Fruit fly (Drosophila melanogaster): Measurements from ENCODE around the gene CG34279.

The CG34279 gene

DNA sequence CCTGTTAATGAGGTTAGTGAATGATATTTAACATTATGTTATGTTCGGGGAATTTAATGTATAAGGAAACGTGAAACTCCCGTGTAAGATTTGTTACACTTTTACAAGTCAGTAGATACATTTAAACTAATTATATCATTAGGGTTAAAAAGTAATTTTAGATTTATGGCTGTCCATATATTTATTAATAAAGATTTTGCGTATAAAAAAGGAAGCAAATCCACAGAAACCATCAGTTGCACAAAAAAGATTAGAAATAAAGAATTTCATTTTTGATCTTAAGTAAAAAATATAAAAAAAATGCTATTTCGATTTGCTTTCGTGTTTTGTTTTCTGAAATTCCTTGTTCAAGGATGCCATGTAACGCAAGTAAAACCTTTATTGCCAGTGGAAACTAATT lies 17.2 kb upstream of the CG34279 start, which contains the start of gene CG42835:
Gene CG42835 (plus strand): TSS at position 301 of the 400 bp plus-strand sequence.
- TF ChIP-seq OdsH (GFP tag; optimal IDR thresholded peaks at IDR 0.05) (no peak), CrebA (GFP tag; optimal IDR thresholded peaks at IDR 0.05; ENCODE audit: borderline replicate concordance) (no peak), ey (GFP tag; optimal IDR thresholded peaks at IDR 0.05) (no peak), Rel (GFP tag; optimal IDR thresholded peaks at IDR 0.05) (no peak), Rel (tag; optimal IDR thresholded peaks at IDR 0.05) (no peak), usp (GFP tag; optimal IDR thresholded peaks at IDR 0.05) (no peak), CG32264 (GFP tag; optimal IDR thresholded peaks at IDR 0.05) (no peak)

DNA sequence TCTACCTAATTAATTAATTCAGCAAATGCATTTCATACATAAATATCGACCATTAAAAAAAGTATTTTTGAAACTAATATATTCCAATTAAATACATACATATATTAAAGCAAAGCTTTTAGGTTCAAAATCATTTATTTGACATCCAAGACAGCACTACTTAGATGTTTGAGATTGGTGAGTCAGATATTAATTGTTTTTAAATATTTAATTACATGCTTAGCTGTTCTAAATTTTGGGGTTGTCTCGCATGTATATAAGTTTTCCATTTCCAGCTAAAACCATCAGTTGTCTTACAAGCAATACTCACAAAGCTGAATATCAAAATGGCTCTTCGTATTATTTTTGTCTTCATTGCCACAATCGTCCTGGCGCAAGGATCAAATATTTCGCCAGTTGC lies 15.4 kb upstream of the CG34279 start, which contains the start of gene CG42834:
Gene CG42834 (plus strand): TSS at position 301 of the 400 bp plus-strand sequence.
- TF ChIP-seq Hr78 (GFP tag; optimal IDR thresholded peaks at IDR 0.05), result no peak
- no peak for TF ChIP-seq sv (GFP tag; optimal IDR thresholded peaks at IDR 0.05)
- no peak for TF ChIP-seq Myc (optimal IDR thresholded peaks at IDR 0.05)
- no peak for TF ChIP-seq dmrt93B (GFP tag; optimal IDR thresholded peaks at IDR 0.05)
- TF ChIP-seq fru (GFP tag; optimal IDR thresholded peaks at IDR 0.05), result no peak
- TF ChIP-seq Hnf4 (GFP tag; optimal IDR thresholded peaks at IDR 0.05), result no peak
- TF ChIP-seq HLH106 (tag; optimal IDR thresholded peaks at IDR 0.05), result no peak
- TF ChIP-seq Sp1 (GFP tag; optimal IDR thresholded peaks at IDR 0.05), result no peak
- TF ChIP-seq CrebA (GFP tag; optimal IDR thresholded peaks at IDR 0.05; ENCODE audit: borderline replicate concordance), result no peak
- no peak for TF ChIP-seq Rel (GFP tag; optimal IDR thresholded peaks at IDR 0.05)
- TF ChIP-seq Rel (tag; optimal IDR thresholded peaks at IDR 0.05), result no peak
- no peak for TF ChIP-seq tai (GFP tag; optimal IDR thresholded peaks at IDR 0.05)
- TF ChIP-seq Dfd (GFP tag; optimal IDR thresholded peaks at IDR 0.05), result no peak
- no peak for TF ChIP-seq pan (optimal IDR thresholded peaks at IDR 0.05)
- no peak for TF ChIP-seq Dif (GFP tag; optimal IDR thresholded peaks at IDR 0.05; ENCODE audit: partially characterized antibody)
- no peak for TF ChIP-seq woc (GFP tag; optimal IDR thresholded peaks at IDR 0.05)
- TF ChIP-seq dsf (GFP tag; optimal IDR thresholded peaks at IDR 0.05; ENCODE audit: borderline replicate concordance), result no peak
- TF ChIP-seq dl (GFP tag; optimal IDR thresholded peaks at IDR 0.05; ENCODE audit: insufficient read depth in 1 of 2, partially characterized antibody in 2 of 2), result no peak
- no peak for TF ChIP-seq CG32264 (GFP tag; optimal IDR thresholded peaks at IDR 0.05)
- TF ChIP-seq lola (GFP tag; optimal IDR thresholded peaks at IDR 0.05), result no peak

DNA sequence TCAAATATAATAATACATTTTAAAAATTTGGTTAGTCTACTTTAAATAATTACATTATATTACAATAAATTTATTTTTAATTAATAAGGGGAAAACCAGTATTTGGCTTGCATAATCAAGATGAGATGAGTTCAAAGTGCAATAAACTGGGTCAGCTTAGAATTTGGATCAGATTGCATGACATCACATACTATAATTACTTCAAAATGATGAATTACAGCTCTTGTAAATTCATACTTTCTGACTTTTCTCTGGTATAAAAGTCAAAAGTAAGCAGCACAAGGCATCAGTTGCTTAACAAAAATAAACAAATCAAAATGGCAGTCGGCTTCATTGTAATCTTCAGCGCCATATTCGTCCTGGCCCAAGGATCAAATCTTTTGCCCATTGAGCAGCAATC lies 14.1 kb upstream of the CG34279 start, which contains the start of gene CG33333:
Gene CG33333 (plus strand): TSS at position 301 of the 400 bp plus-strand sequence.
- TF ChIP-seq Rel (GFP tag; optimal IDR thresholded peaks at IDR 0.05) (no peak), Rel (tag; optimal IDR thresholded peaks at IDR 0.05) (no peak), sage (GFP tag; optimal IDR thresholded peaks at IDR 0.05) (no peak), br (GFP tag; optimal IDR thresholded peaks at IDR 0.05) (no peak), sv (GFP tag; optimal IDR thresholded peaks at IDR 0.05) (no peak), CG32264 (GFP tag; optimal IDR thresholded peaks at IDR 0.05) (no peak), Hr83 (GFP tag; optimal IDR thresholded peaks at IDR 0.05; ENCODE audit: poor library complexity, severe bottlenecking) (no peak), CG9705 (GFP tag; optimal IDR thresholded peaks at IDR 0.05) (no peak), CrebA (GFP tag; optimal IDR thresholded peaks at IDR 0.05; ENCODE audit: borderline replicate concordance) (no peak), rgr (GFP tag; optimal IDR thresholded peaks at IDR 0.05) (no peak), OdsH (GFP tag; optimal IDR thresholded peaks at IDR 0.05) (no peak), Mio (GFP tag; optimal IDR thresholded peaks at IDR 0.05) (no peak), Hnf4 (GFP tag; optimal IDR thresholded peaks at IDR 0.05) (no peak), N (GFP tag; optimal IDR thresholded peaks at IDR 0.05) (no peak), h (GFP tag; optimal IDR thresholded peaks at IDR 0.05) (no peak), Dif (GFP tag; optimal IDR thresholded peaks at IDR 0.05; ENCODE audit: partially characterized antibody) (no peak), fru (GFP tag; optimal IDR thresholded peaks at IDR 0.05) (no peak)

DNA sequence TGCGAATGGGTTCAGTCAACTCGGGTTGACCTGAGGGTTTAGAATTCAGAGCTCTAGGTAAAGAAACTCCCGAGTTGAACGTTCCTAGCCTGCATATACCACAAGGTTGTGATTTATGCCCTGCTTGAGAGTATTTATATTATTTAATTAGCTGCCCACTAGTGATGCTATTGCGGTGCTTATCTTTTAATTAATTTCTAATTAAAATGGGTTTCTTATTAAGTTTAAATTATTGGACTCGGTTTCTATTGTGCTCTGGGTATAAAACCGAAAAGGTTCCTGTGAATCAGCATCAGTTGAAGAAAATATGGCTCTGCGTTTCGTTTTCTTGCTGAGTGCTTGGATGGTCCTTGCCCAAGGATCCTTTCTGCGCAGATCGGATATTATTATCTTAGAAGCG lies 12.4 kb upstream of the CG34279 start, which contains the start of gene CG5866:
Gene CG5866 (plus strand): TSS at position 301 of the 400 bp plus-strand sequence.
- TF ChIP-seq Hr83 (GFP tag; optimal IDR thresholded peaks at IDR 0.05; ENCODE audit: poor library complexity, severe bottlenecking) (no peak), woc (GFP tag; optimal IDR thresholded peaks at IDR 0.05) (no peak), brk (GFP tag; optimal IDR thresholded peaks at IDR 0.05) (no peak), sage (GFP tag; optimal IDR thresholded peaks at IDR 0.05) (no peak), lola (GFP tag; optimal IDR thresholded peaks at IDR 0.05) (no peak)

DNA sequence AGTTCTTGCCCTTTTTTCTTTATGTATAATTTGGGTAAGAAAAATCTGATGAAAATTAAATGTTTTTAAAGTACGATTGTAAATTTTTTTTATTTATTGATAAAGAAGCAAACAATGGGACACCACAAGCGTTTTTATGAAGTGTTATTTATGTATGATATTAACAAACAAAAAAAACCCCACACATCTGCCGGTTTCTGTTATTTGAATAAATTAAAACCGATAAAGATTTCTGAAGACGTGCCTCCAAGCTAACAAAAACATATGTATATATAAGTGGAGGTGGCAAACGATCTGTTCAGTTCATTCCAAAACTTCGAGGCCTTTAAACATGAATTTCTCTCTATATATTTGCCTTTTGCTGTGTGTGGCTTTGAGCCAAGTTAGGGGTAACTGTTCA lies 10.5 kb upstream of the CG34279 start, which contains the start of gene CG42822:
Gene CG42822 (plus strand): TSS at position 301 of the 400 bp plus-strand sequence.
- TF ChIP-seq CG9705 (GFP tag; optimal IDR thresholded peaks at IDR 0.05) (no peak), lola (GFP tag; optimal IDR thresholded peaks at IDR 0.05) (no peak), CrebA (GFP tag; optimal IDR thresholded peaks at IDR 0.05; ENCODE audit: borderline replicate concordance) (no peak), Vsx2 (GFP tag; optimal IDR thresholded peaks at IDR 0.05; ENCODE audit: partially characterized antibody) (no peak), Rel (GFP tag; optimal IDR thresholded peaks at IDR 0.05) (no peak), Rel (tag; optimal IDR thresholded peaks at IDR 0.05) (no peak), Hnf4 (GFP tag; optimal IDR thresholded peaks at IDR 0.05) (no peak)

All from whole organism, wandering third instar larva.